Worm (Caenorhabditis elegans): ENCODE data around the gene asp-8.

The asp-8 gene

DNA sequence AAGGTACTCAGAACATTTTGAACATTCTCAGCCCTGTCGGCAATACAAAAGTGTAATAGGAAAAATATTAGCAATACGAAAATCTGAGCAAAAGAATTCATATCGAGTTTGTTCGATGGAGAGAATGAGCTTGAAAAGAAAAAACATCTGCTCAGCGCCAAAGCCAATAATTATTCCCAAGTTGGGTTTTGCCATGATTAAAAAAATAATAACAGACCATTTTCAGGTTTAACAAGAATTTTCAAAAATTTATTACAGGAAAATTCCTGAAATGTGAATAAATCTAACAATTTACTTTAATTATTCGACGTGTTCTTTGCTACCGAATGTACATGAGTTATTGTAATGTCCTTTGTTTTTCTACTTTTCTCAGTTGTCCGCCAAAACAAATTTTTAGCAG, 8.0 kb downstream of the asp-8 start, which contains the start of gene irld-38 (continued):
- no peak for TF ChIP-seq hlh-17 (GFP tag; optimal IDR thresholded peaks at IDR 0.05; ENCODE audit: borderline replicate concordance)
- no peak for TF ChIP-seq unc-30 (tag; optimal IDR thresholded peaks at IDR 0.05)
- no peak for TF ChIP-seq isw-1 (GFP tag; IDR thresholded peaks at IDR 0.05)

DNA sequence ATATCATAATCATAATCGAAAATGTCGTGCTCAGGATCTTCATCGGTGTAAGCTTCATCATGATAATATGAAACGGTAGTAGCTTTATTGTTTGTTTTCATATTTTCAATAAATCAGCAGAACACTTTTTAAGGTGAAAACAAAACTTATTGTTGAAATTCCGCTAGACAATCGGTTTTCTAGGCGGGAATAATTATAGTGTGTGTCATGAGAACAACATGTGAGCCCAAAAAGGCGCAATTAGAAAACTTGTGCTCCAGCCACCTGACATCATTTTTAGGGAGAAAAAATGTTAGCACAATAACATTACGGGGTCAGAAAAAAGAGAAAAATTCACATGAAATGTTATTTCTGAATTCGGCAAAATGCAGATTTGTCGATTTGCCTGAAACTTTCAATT, 9.9 kb downstream of the asp-8 start, which contains the start of gene srw-8:
Gene srw-8, minus strand, starts transcription at position 101 of the 400 bp plus-strand sequence.
- TF ChIP-seq unc-98 (GFP tag; IDR thresholded peaks at IDR 0.05): no peak
- TF ChIP-seq tbx-2 (tag; optimal IDR thresholded peaks at IDR 0.05): no peak
- TF ChIP-seq elt-2 (tag; optimal IDR thresholded peaks at IDR 0.05): no peak
- TF ChIP-seq nhr-237 (tag; optimal IDR thresholded peaks at IDR 0.05): no peak
- no peak for TF ChIP-seq mef-2 (tag; optimal IDR thresholded peaks at IDR 0.05)
- no peak for TF ChIP-seq aly-2 (tag; optimal IDR thresholded peaks at IDR 0.05)
- no peak for TF ChIP-seq mdl-1 (tag; optimal IDR thresholded peaks at IDR 0.05)
- TF ChIP-seq vab-15 (tag; optimal IDR thresholded peaks at IDR 0.05): no peak
- no peak for TF ChIP-seq pqm-1 (tag; optimal IDR thresholded peaks at IDR 0.05)
- no peak for TF ChIP-seq F16B12.6 (tag; optimal IDR thresholded peaks at IDR 0.05)
- TF ChIP-seq lir-3 (tag; optimal IDR thresholded peaks at IDR 0.05; ENCODE audit: poor library complexity): no peak
- no peak for TF ChIP-seq unc-62 (GFP tag; optimal IDR thresholded peaks at IDR 0.05)

DNA sequence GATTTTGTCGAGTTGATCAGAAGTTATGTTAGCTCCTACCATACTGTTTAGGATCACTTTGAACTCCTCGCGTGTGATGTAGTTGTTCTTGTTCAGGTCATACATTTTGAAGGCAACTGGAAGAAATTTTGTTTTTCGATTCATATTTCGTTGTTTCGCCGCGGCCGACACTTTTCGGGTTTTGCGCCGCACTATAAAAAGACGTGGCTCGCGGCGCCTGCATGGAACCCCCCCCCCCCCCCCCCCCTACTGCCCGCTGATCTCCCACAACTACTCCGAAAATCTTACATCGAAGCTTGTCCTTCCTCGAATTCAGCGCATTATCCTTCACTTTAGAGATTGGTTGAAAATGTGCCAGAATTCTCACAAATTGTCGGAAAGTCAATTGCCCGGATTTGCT, 13.7 kb downstream of the asp-8 start:
- TF ChIP-seq zip-4 (GFP tag; optimal IDR thresholded peaks at IDR 0.05): no peak
- TF ChIP-seq dsc-1 (tag; optimal IDR thresholded peaks at IDR 0.05): no peak

DNA sequence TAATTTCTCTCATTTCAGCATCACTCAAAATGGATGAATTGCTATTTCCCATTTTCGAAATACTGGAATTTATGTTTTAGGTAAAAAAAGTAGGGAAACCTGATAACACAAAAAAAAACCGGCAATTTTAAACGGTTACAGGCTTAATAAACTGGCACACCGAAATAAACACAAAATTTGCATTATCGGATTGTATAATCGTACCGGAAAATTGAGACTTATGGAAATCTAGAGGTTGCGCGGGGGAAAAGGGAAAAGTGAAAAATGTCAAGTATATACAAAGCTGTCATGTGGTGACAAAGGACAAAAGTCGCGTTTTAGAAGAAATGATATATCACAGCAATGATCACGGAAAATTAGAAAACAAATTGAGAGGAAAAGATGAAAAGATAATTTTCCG, 14.9 kb downstream of the asp-8 start, which contains the start of gene chpf-2:
Gene chpf-2, minus strand, starts transcription at position 101 of the 400 bp plus-strand sequence.
- TF ChIP-seq blmp-1 (tag; optimal IDR thresholded peaks at IDR 0.05): peak; percentile 74
- no peak for TF ChIP-seq ces-1 (GFP tag; optimal IDR thresholded peaks at IDR 0.05)
- TF ChIP-seq nhr-85 (tag): peak; percentile 17
- no peak for TF ChIP-seq vab-15 (tag; optimal IDR thresholded peaks at IDR 0.05)
- TF ChIP-seq swsn-7 (tag; optimal IDR thresholded peaks at IDR 0.05): no peak
- TF ChIP-seq C16A3.4 (tag; optimal IDR thresholded peaks at IDR 0.05): no peak
- no peak for TF ChIP-seq elt-3 (tag; optimal IDR thresholded peaks at IDR 0.05)
- TF ChIP-seq lin-35 (GFP tag; optimal IDR thresholded peaks at IDR 0.05): peak in 1 of 2 experiments; percentile 11
- peak; percentile 37 for TF ChIP-seq nhr-20 (tag; optimal IDR thresholded peaks at IDR 0.05)
- TF ChIP-seq snu-23 (GFP tag; optimal IDR thresholded peaks at IDR 0.05): peak; percentile 14

DNA sequence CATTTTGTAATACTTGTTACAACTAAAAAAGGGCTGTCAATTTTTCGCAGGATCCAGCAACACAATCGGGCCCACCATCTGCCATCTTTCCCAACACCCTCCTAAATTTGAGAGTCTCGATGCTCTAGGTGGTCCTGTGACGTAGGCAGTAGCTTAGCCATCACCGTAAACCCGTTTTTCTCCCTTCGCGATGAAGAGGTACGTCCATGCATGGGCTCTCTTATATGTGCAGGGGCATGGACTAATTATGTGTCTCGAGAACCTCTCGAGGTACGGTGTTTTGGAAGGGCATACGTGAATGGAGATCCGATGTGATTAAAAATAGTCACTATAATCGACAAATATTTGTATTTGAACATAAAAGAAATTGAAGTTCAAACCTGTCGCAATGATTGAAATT, 16.6 kb downstream of the asp-8 start:
- TF ChIP-seq hlh-4 (tag; optimal IDR thresholded peaks at IDR 0.05) (no peak), hpl-2 (GFP tag; optimal IDR thresholded peaks at IDR 0.05) (no peak), sox-4 (tag; optimal IDR thresholded peaks at IDR 0.05) (no peak), Y116A8C.19 (tag; optimal IDR thresholded peaks at IDR 0.05; ENCODE audit: borderline replicate concordance) (no peak), mab-9 (GFP tag; IDR thresholded peaks at IDR 0.05) (no peak), elt-2 (tag; optimal IDR thresholded peaks at IDR 0.05) (no peak), nhr-47 (tag; optimal IDR thresholded peaks at IDR 0.05) (no peak), pax-3 (tag; optimal IDR thresholded peaks at IDR 0.05) (no peak), nhr-237 (tag; optimal IDR thresholded peaks at IDR 0.05) (no peak), zip-4 (GFP tag; optimal IDR thresholded peaks at IDR 0.05) (no peak), lin-35 (GFP tag; optimal IDR thresholded peaks at IDR 0.05) (no peak), ztf-11 (tag; optimal IDR thresholded peaks at IDR 0.05) (no peak), lsy-2 (tag; optimal IDR thresholded peaks at IDR 0.05) (no peak), nhr-71 (tag; optimal IDR thresholded peaks at IDR 0.05) (no peak), nhr-19 (GFP tag; conservative IDR thresholded peaks at IDR 0.05) (no peak)

Measured in whole organism, L1 larva.